Fruit fly (Drosophila melanogaster) whole organism, pupa: ENCODE data around the gene CG13482.

Experiments used
- CG17806 ChIP-seq: fragments of 200-800 bp; sonication (Bioruptor generic); optimal IDR thresholded peaks from 2 replicates; lab custom pipeline; 2018; ENCODE audit warnings: missing biosample characterization, mild to moderate bottlenecking, missing genetic modification characterization, moderate library complexity
- Pif1A ChIP-seq: fragments of 200-800 bp; sonication (Bioruptor generic); optimal IDR thresholded peaks from 3 replicates; lab custom pipeline; 2016; ENCODE audit warnings: missing biosample characterization, missing genetic modification characterization
- Snoo ChIP-seq: fragments of 200-800 bp; sonication (Bioruptor generic); optimal IDR thresholded peaks from 3 replicates; lab custom pipeline; 2017; ENCODE audit warnings: missing biosample characterization, mild to moderate bottlenecking, missing genetic modification characterization, inconsistent platforms

dm6 chr3L:14300696-14301319 lies 28.3 kb upstream of the CG13482 start:
- TF ChIP-seq Snoo (tag; lab: Kevin White, UChicago) (no peak), CG17806 (peak; percentile 46), Pif1A (GFP tag; lab: Kevin White, UChicago) (no peak)
